Fruit fly (Drosophila melanogaster) whole organism, embryonic: Measurements from ENCODE around the gene zuc.

ENCODE experiments used
- B-H2 ChIP-seq: fragments of 200-800 bp; sonication (Bioruptor generic); optimal IDR thresholded peaks from 2 replicates; lab custom pipeline; 2018; ENCODE audit warnings: missing biosample characterization, mild to moderate bottlenecking, missing genetic modification characterization
- CG11093 ChIP-seq: fragments of 200-800 bp; sonication (Bioruptor generic); IDR thresholded peaks from 3 replicates; pipeline ENCODE4 v1.3.6; 2022; ENCODE audit warnings: missing biosample characterization, missing genetic modification characterization
- CG12104 ChIP-seq: fragments of 200-800 bp; sonication (Bioruptor generic); optimal IDR thresholded peaks from 3 replicates; lab custom pipeline; 2016; ENCODE audit warnings: missing biosample characterization, missing genetic modification characterization
- CG12299 ChIP-seq: fragments of 200-800 bp; sonication (Bioruptor generic); optimal IDR thresholded peaks from 2 replicates; lab custom pipeline; 2018; ENCODE audit warnings: missing biosample characterization, mild to moderate bottlenecking, missing genetic modification characterization
- CG13287 ChIP-seq: fragments of 200-800 bp; sonication (Bioruptor generic); IDR thresholded peaks from 2 replicates; pipeline ENCODE4 v1.3.6; 2022; ENCODE audit warnings: missing biosample characterization, missing genetic modification characterization; ENCODE audit not compliant: partially characterized antibody
- CG13894 ChIP-seq: fragments of 200-800 bp; sonication (Bioruptor generic); optimal IDR thresholded peaks from 3 replicates; lab custom pipeline; 2018; ENCODE audit warnings: missing biosample characterization, mild to moderate bottlenecking, missing genetic modification characterization, moderate library complexity
- CG1603 ChIP-seq: fragments of 200-800 bp; sonication (Bioruptor generic); optimal IDR thresholded peaks from 2 replicates; lab custom pipeline; 2019; ENCODE audit warnings: missing biosample characterization, mild to moderate bottlenecking, missing genetic modification characterization, moderate library complexity
- CG16815 ChIP-seq: fragments of 200-800 bp; sonication (Bioruptor generic); optimal IDR thresholded peaks from 3 replicates; lab custom pipeline; 2017; ENCODE audit warnings: missing biosample characterization, mild to moderate bottlenecking, missing genetic modification characterization
- CG17385 ChIP-seq: fragments of 200-800 bp; sonication (Bioruptor generic); optimal IDR thresholded peaks from 3 replicates; lab custom pipeline; 2018; ENCODE audit warnings: missing biosample characterization, mild to moderate bottlenecking, missing genetic modification characterization
- CG17568 ChIP-seq: fragments of 200-800 bp; sonication (Bioruptor generic); optimal IDR thresholded peaks from 2 replicates; lab custom pipeline; 2018; ENCODE audit warnings: missing biosample characterization, mild to moderate bottlenecking, missing genetic modification characterization, moderate library complexity
- CG2678 ChIP-seq: fragments of 200-800 bp; sonication (Bioruptor generic); optimal IDR thresholded peaks from 3 replicates; lab custom pipeline; 2019; ENCODE audit warnings: missing biosample characterization, mild to moderate bottlenecking, missing genetic modification characterization, moderate library complexity
- CG30020 ChIP-seq: fragments of 200-800 bp; optimal IDR thresholded peaks from 2 replicates; lab custom pipeline; 2019; ENCODE audit warnings: missing biosample characterization, mild to moderate bottlenecking, missing genetic modification characterization, moderate library complexity
- CG3281 ChIP-seq: fragments of 200-800 bp; sonication (Bioruptor generic); optimal IDR thresholded peaks from 3 replicates; lab custom pipeline; 2017; ENCODE audit warnings: missing biosample characterization, mild to moderate bottlenecking, missing genetic modification characterization
- CG3407 ChIP-seq: fragments of 200-800 bp; sonication (Bioruptor generic); optimal IDR thresholded peaks from 2 replicates; lab custom pipeline; 2018; ENCODE audit warnings: missing biosample characterization, mild to moderate bottlenecking, missing genetic modification characterization
- CG3995 ChIP-seq: fragments of 200-800 bp; sonication (Bioruptor generic); optimal IDR thresholded peaks from 3 replicates; lab custom pipeline; 2016; ENCODE audit warnings: missing biosample characterization, missing genetic modification characterization
- CG4328 ChIP-seq: fragments of 200-800 bp; sonication (Bioruptor generic); optimal IDR thresholded peaks from 3 replicates; lab custom pipeline; 2017; ENCODE audit warnings: missing biosample characterization, missing genetic modification reagents, missing genetic modification characterization
- CG4707 ChIP-seq: fragments of 200-800 bp; sonication (Bioruptor generic); optimal IDR thresholded peaks from 2 replicates; lab custom pipeline; 2018; ENCODE audit warnings: missing biosample characterization, mild to moderate bottlenecking, missing genetic modification characterization, moderate library complexity
- CG7839 ChIP-seq: fragments of 200-800 bp; sonication (Bioruptor generic); optimal IDR thresholded peaks from 3 replicates; lab custom pipeline; 2018; ENCODE audit warnings: missing biosample characterization, mild to moderate bottlenecking, missing genetic modification characterization, moderate library complexity
- CG8478 ChIP-seq: fragments of >200 bp; optimal IDR thresholded peaks from 2 replicates; lab custom pipeline; 2018
- CG9437 ChIP-seq: fragments of 200-800 bp; sonication (Bioruptor generic); optimal IDR thresholded peaks from 2 replicates; lab custom pipeline; 2018; ENCODE audit warnings: missing biosample characterization, mild to moderate bottlenecking, missing genetic modification characterization
- Eip74EF ChIP-seq, 2 experiments: fragments of 200-800 bp in 1 of 2; fragments of >200 bp in 1 of 2; sonication (Bioruptor generic) in 1 of 2; optimal IDR thresholded peaks; 2 replicates each; lab custom pipeline; 2017 to 2019; ENCODE audit warnings: missing biosample characterization in 2 of 2, missing genetic modification characterization in 2 of 2, mild to moderate bottlenecking in 1 of 2, moderate library complexity in 1 of 2
- Fer1 ChIP-seq: fragments of 200-800 bp; sonication (Bioruptor generic); optimal IDR thresholded peaks from 2 replicates; lab custom pipeline; 2017; ENCODE audit warnings: missing biosample characterization, mild to moderate bottlenecking, missing genetic modification characterization
- H2.0 ChIP-seq: fragments of 200-800 bp; sonication (Bioruptor generic); IDR thresholded peaks from 2 replicates; pipeline ENCODE4 v1.3.6; 2022; ENCODE audit warnings: missing biosample characterization, missing genetic modification characterization
- HHEX ChIP-seq: fragments of 200-800 bp; sonication (Bioruptor generic); optimal IDR thresholded peaks from 3 replicates; lab custom pipeline; 2017; ENCODE audit warnings: missing biosample characterization, mild to moderate bottlenecking, missing genetic modification characterization, missing genetic modification reagents
- Lpt ChIP-seq: fragments of >200 bp; optimal IDR thresholded peaks from 2 replicates; lab custom pipeline; 2018; ENCODE audit warnings: missing biosample characterization, missing genetic modification characterization
- Mrtf ChIP-seq: fragments of 200-800 bp; sonication (Bioruptor generic); IDR thresholded peaks from 3 replicates; pipeline ENCODE4 v1.3.6; 2022; ENCODE audit warnings: missing biosample characterization, missing genetic modification characterization
- Optix ChIP-seq: fragments of 200-800 bp; sonication (Bioruptor generic); IDR thresholded peaks from 3 replicates; pipeline ENCODE4 v1.3.6; 2022; ENCODE audit warnings: missing biosample characterization, missing genetic modification characterization
- Ptx1 ChIP-seq: fragments of 200-800 bp; sonication (Bioruptor generic); IDR thresholded peaks from 2 replicates; pipeline ENCODE4 v1.3.6; 2022; ENCODE audit warnings: missing biosample characterization, missing genetic modification characterization
- Side ChIP-seq: fragments of 200-800 bp; sonication (Bioruptor generic); optimal IDR thresholded peaks from 2 replicates; lab custom pipeline; 2016; ENCODE audit warnings: missing biosample characterization, missing genetic modification characterization
- abd-A ChIP-seq: fragments of 200-800 bp; sonication (Bioruptor generic); optimal IDR thresholded peaks from 3 replicates; lab custom pipeline; 2019; ENCODE audit warnings: missing biosample characterization, mild to moderate bottlenecking, missing genetic modification characterization, moderate library complexity
- al ChIP-seq: fragments of 200-800 bp; sonication (Bioruptor generic); IDR thresholded peaks from 2 replicates; pipeline ENCODE4 v1.3.6; 2022; ENCODE audit warnings: missing biosample characterization, missing genetic modification characterization
- ash1 ChIP-seq: fragments of 200-800 bp; sonication (Bioruptor generic); optimal IDR thresholded peaks from 2 replicates; lab custom pipeline; 2018; ENCODE audit warnings: missing biosample characterization, mild to moderate bottlenecking, missing genetic modification characterization
- ato ChIP-seq: fragments of 200-800 bp; sonication (Bioruptor generic); IDR thresholded peaks from 2 replicates; pipeline ENCODE4 v1.3.6; 2022; ENCODE audit warnings: missing biosample characterization, missing genetic modification characterization; ENCODE audit not compliant: partially characterized antibody
- btn ChIP-seq: fragments of 200-800 bp; sonication (Bioruptor generic); optimal IDR thresholded peaks from 2 replicates; lab custom pipeline; 2016; ENCODE audit warnings: missing biosample characterization, missing genetic modification characterization
- cg ChIP-seq: fragments of 200-800 bp; sonication (Bioruptor generic); optimal IDR thresholded peaks from 3 replicates; lab custom pipeline; 2019; ENCODE audit warnings: missing biosample characterization, mild to moderate bottlenecking, missing genetic modification characterization, moderate library complexity
- dm ChIP-seq: fragments of 200-800 bp; sonication (Bioruptor generic); optimal IDR thresholded peaks from 3 replicates; lab custom pipeline; 2016; ENCODE audit warnings: missing biosample characterization, missing genetic modification characterization
- dmrt11E ChIP-seq: fragments of 200-800 bp; sonication (Bioruptor generic); optimal IDR thresholded peaks from 3 replicates; lab custom pipeline; 2018; ENCODE audit warnings: missing biosample characterization, mild to moderate bottlenecking, missing genetic modification characterization, moderate library complexity
- dysf ChIP-seq: fragments of 200-800 bp; sonication (Bioruptor generic); IDR thresholded peaks from 3 replicates; pipeline ENCODE4 v1.3.6; 2022; ENCODE audit warnings: missing biosample characterization, missing genetic modification characterization
- fu2 ChIP-seq: fragments of 200-800 bp; sonication (Bioruptor generic); optimal IDR thresholded peaks from 2 replicates; lab custom pipeline; 2016; ENCODE audit warnings: missing biosample characterization, missing genetic modification characterization
- gsb-n ChIP-seq: fragments of 200-800 bp; sonication (Bioruptor generic); optimal IDR thresholded peaks from 3 replicates; lab custom pipeline; 2018; ENCODE audit warnings: missing biosample characterization, mild to moderate bottlenecking, missing genetic modification characterization
- gt ChIP-seq: fragments of 200-800 bp; sonication (Bioruptor generic); IDR thresholded peaks from 2 replicates; pipeline ENCODE4 v1.3.6; 2022; ENCODE audit warnings: missing biosample characterization, missing genetic modification characterization
- hb ChIP-seq: fragments of 200-800 bp; sonication (Bioruptor generic); IDR thresholded peaks from 3 replicates; pipeline ENCODE4 v1.3.6; 2022; ENCODE audit warnings: missing biosample characterization, missing genetic modification characterization; ENCODE audit not compliant: partially characterized antibody
- ind ChIP-seq: fragments of 200-800 bp; sonication (Bioruptor generic); optimal IDR thresholded peaks from 3 replicates; lab custom pipeline; 2016; ENCODE audit warnings: missing biosample characterization, missing genetic modification characterization
- lab ChIP-seq: fragments of 200-800 bp; sonication (Bioruptor generic); optimal IDR thresholded peaks from 3 replicates; lab custom pipeline; 2017; ENCODE audit warnings: missing biosample characterization, missing genetic modification characterization, mild to moderate bottlenecking, moderate library complexity, missing genetic modification reagents
- pros ChIP-seq: fragments of 200-800 bp; sonication (Bioruptor generic); optimal IDR thresholded peaks from 3 replicates; lab custom pipeline; 2019; ENCODE audit warnings: missing biosample characterization, mild to moderate bottlenecking, missing genetic modification characterization, moderate library complexity
- pum ChIP-seq: fragments of 200-800 bp; sonication (Bioruptor generic); optimal IDR thresholded peaks from 2 replicates; lab custom pipeline; 2016; ENCODE audit warnings: missing biosample characterization, missing genetic modification characterization
- salm ChIP-seq: fragments of 200-800 bp; sonication (Bioruptor generic); optimal IDR thresholded peaks from 2 replicates; lab custom pipeline; 2018; ENCODE audit warnings: missing biosample characterization, mild to moderate bottlenecking, missing genetic modification characterization
- schlank ChIP-seq: fragments of 200-800 bp; sonication (Bioruptor generic); optimal IDR thresholded peaks from 2 replicates; lab custom pipeline; 2018; ENCODE audit warnings: missing biosample characterization, mild to moderate bottlenecking, missing genetic modification characterization
- trh ChIP-seq: fragments of 200-800 bp; sonication (Bioruptor generic); optimal IDR thresholded peaks from 2 replicates; lab custom pipeline; 2016; ENCODE audit warnings: missing biosample characterization, missing genetic modification characterization
- z ChIP-seq: fragments of 200-800 bp; sonication (Bioruptor generic); IDR thresholded peaks from 3 replicates; pipeline ENCODE4 v1.3.6; 2022; ENCODE audit warnings: missing biosample characterization, missing genetic modification characterization

zuc gene

DNA sequence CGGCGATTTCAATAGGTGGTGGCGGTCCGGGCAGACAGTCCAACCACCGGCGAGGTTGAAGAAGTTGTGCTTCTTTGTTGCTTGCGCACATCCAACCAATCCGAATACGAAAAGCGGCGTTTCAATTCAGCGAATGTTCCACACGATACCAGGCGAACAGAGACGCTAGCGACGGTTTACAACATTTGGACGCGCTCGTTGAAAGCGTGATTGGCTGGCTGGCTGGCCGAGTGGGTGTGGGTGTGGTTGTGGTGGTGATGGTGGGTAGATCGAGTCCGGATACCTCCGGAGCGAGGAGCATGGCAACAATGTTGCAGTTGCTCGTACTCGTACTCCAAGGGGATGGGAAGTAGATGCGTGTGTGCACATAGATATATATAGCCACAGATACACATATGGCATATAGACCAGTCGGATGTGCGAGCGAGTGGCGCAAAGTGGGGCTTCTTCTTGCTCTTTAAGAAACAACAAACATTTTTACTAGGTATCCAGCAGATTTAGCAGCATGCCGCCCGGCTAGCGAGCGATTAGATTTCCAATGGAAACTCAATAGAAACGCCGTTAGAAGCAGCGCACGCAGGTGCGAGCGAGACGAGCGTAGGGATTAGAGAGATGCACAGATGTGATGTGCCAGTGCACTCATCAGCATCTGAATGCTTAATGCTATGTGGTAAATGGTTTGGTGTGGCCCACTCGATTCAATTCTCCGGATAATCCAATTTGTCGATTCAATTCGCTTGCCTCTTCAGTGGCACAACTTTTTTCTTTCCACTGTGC, 20.6 kb upstream of the zuc start (continued):
- TF ChIP-seq trh (no peak), Side (GFP tag; lab: Kevin White, UChicago) (peak; percentile 56), CG4707 (GFP tag; lab: Kevin White, UChicago) (peak; percentile 91), CG3281 (GFP tag; lab: Kevin White, UChicago) (no peak), Optix (GFP tag; lab: Robert Waterston, UW) (no peak), hb (GFP tag; lab: Robert Waterston, UW) (no peak), ash1 (GFP tag; lab: Kevin White, UChicago) (no peak), Lpt (GFP tag; lab: Kevin White, UChicago) (no peak), CG1603 (tag; lab: Kevin White, UChicago) (peak; percentile 27), CG2678 (tag; lab: Kevin White, UChicago) (no peak), pros (peak; percentile 99), CG13287 (no peak), Ptx1 (no peak), gsb-n (tag; lab: Kevin White, UChicago) (peak; percentile 63), Eip74EF (GFP tag; optimal IDR thresholded peaks at IDR 0.05; lab: Kevin White, UChicago) (peak in 1 of 2 experiments; percentile 45), CG12104 (GFP tag; lab: Kevin White, UChicago) (no peak), salm (tag; lab: Kevin White, UChicago) (peak; percentile 12), Fer1 (GFP tag; lab: Kevin White, UChicago) (peak; percentile 60), CG3407 (GFP tag; lab: Kevin White, UChicago) (no peak), gt (no peak), ind (no peak), CG30020 (tag; lab: Kevin White, UChicago) (no peak), H2.0 (GFP tag; lab: Robert Waterston, UW) (no peak), Mrtf (GFP tag; lab: Robert Waterston, UW) (no peak), lab (GFP tag; lab: Kevin White, UChicago) (peak; percentile 45), B-H2 (GFP tag; lab: Kevin White, UChicago) (peak; percentile 60), btn (no peak), z (no peak), ato (GFP tag; lab: Robert Waterston, UW) (no peak), abd-A (peak; percentile 87), CG17568 (peak; percentile 51), CG11093 (GFP tag; lab: Robert Waterston, UW) (no peak), pum (GFP tag; lab: Kevin White, UChicago) (no peak), fu2 (no peak), dmrt11E (tag; lab: Kevin White, UChicago) (no peak), CG7839 (tag; lab: Kevin White, UChicago) (no peak), CG3995 (no peak), schlank (tag; lab: Kevin White, UChicago) (no peak), dm (GFP tag; lab: Kevin White, UChicago) (no peak), CG9437 (GFP tag; lab: Kevin White, UChicago) (no peak), dysf (GFP tag; lab: Robert Waterston, UW) (no peak), CG17385 (peak; percentile 96), cg (GFP tag; lab: Kevin White, UChicago) (peak; percentile 91), CG12299 (tag; lab: Kevin White, UChicago) (no peak), al (GFP tag; lab: Robert Waterston, UW) (no peak), CG8478 (lab: Kevin White, UChicago) (no peak), CG13894 (tag; lab: Kevin White, UChicago) (peak; percentile 89), CG16815 (no peak), HHEX (GFP tag; lab: Kevin White, UChicago) (no peak), CG4328 (GFP tag; lab: Kevin White, UChicago) (peak; percentile 51)
